Worm (Caenorhabditis elegans): Measurements from ENCODE around the gene sre-1.

The sre-1 gene

DNA sequence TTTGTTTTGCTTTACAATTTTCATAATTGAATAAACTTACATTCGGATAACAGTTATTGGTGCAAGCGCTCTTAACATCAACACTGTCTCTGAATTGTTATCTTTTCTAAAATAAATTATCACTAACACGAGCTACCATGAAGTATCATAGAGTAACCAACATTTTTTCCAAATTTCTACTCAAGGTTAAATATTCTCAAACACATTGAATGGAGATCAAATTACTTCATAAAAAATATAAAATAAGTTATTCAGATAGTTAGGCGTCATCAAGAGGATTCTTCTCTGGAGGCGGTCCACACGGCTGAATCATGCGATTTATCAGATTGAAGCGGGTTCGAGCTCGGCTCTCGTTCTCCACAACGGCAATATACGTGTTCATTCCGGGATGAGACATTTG lies 11.1 kb upstream of the sre-1 start, which contains the start of gene B0495.5:
B0495.5 (minus strand) TSS at position 101 of the 400 bp plus-strand sequence.
- TF ChIP-seq nfya-1 (tag; optimal IDR thresholded peaks at IDR 0.05; ENCODE audit: insufficient read depth) = no peak
- no peak for TF ChIP-seq ama-1 (optimal IDR thresholded peaks at IDR 0.05)
- no peak for TF ChIP-seq elt-3 (tag; optimal IDR thresholded peaks at IDR 0.05)
- no peak for TF ChIP-seq lin-39 (tag; optimal IDR thresholded peaks at IDR 0.05)
- TF ChIP-seq egl-5 (tag; optimal IDR thresholded peaks at IDR 0.05) = no peak
- no peak for TF ChIP-seq nhr-25 (tag; optimal IDR thresholded peaks at IDR 0.05)
- no peak for TF ChIP-seq elt-2 (tag; optimal IDR thresholded peaks at IDR 0.05)
- TF ChIP-seq nhr-77 (tag; optimal IDR thresholded peaks at IDR 0.05) = no peak

DNA sequence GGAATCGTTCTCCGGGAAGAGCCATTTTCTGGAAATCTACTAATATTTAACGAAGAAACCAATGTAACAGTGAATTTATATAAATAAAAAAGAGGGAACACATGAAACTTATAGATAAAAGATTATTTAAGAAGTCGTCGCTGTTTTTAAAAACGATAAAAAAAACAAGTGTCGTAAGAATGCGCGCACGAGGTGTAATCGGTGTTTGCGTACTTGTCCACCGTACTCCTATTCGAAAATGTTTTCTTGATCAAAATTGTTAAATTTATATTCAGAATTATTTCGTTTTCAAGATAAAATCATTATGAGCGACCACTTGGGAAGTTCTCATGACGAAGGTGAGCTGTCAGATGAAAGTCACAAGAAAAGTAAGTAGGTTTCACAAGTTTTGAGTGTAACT lies 10.5 kb upstream of the sre-1 start, which contains the start of the genes moa-2 and cdk-11.1:
moa-2 (minus strand) TSS at position 25 of the 400 bp plus-strand sequence.
cdk-11.1 (plus strand) TSS at position 227 of the 400 bp plus-strand sequence.
- TF ChIP-seq aly-2 (tag; optimal IDR thresholded peaks at IDR 0.05) (no peak), elt-2 (tag; optimal IDR thresholded peaks at IDR 0.05) (peak; percentile 22), pha-4 (tag; optimal IDR thresholded peaks at IDR 0.05) (peak; percentile 56), nfya-1 (tag; optimal IDR thresholded peaks at IDR 0.05; ENCODE audit: insufficient read depth) (peak; percentile 49), nhr-67 (tag; optimal IDR thresholded peaks at IDR 0.05) (no peak)

DNA sequence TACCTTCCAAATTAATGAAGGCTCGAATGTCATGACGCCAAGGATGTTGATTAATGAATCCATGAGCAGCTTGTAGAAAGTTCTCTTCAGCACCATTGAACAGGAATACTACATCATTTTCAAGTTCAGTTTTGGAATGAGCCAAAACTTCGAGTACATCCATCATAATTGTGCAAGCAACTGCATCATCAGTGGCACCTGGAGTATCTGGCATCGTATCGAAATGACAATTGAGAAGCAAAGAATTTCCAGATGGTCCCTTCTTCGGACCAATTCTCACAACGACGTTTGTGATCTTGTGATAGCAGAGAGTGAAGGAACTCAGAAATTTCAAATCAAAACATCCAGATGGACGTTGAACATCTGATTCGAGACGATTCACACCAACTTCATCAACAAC lies 5.1 kb upstream of the sre-1 start:
- TF ChIP-seq hmg-11 (tag; optimal IDR thresholded peaks at IDR 0.05) (no peak), nfya-1 (tag; optimal IDR thresholded peaks at IDR 0.05; ENCODE audit: insufficient read depth) (no peak), R02D3.7 (tag; optimal IDR thresholded peaks at IDR 0.05) (no peak), daf-12 (tag; optimal IDR thresholded peaks at IDR 0.05) (no peak), fkh-2 (tag; optimal IDR thresholded peaks at IDR 0.05) (no peak), mml-1 (tag; optimal IDR thresholded peaks at IDR 0.05) (no peak), unc-62 (GFP tag; optimal IDR thresholded peaks at IDR 0.05) (no peak), nhr-237 (tag; optimal IDR thresholded peaks at IDR 0.05) (no peak), snpc-4 (tag; optimal IDR thresholded peaks at IDR 0.05) (no peak), mdl-1 (tag; optimal IDR thresholded peaks at IDR 0.05) (no peak), lin-15B (tag; optimal IDR thresholded peaks at IDR 0.05) (no peak), ceh-82 (tag; optimal IDR thresholded peaks at IDR 0.05) (no peak), ceh-9 (tag; optimal IDR thresholded peaks at IDR 0.05) (no peak), nhr-76 (tag; optimal IDR thresholded peaks at IDR 0.05) (no peak), egl-27 (tag; optimal IDR thresholded peaks at IDR 0.05) (no peak), nhr-12 (tag; optimal IDR thresholded peaks at IDR 0.05) (no peak), egl-5 (tag; optimal IDR thresholded peaks at IDR 0.05) (no peak), fkh-10 (GFP tag; optimal IDR thresholded peaks at IDR 0.05) (no peak)

DNA sequence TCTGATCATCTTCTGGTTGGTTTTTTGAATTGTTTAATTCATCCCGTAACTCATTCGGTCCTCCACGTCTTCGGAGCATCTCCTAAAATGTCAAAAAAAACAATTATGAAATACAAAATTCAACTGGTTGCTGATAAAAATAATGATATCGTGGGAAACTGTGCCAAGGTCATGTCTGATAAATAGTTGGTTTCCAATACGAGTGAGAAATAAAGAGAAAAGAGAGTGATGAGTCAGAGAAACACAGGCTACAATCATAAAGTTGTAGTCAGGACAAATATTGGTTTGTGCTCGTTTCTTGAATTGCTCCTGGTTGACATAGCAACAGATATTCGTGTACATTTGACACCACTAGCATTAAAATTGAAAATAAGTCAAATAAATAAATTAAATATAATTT lies 4.4 kb upstream of the sre-1 start, which contains the start of gene B0495.7:
B0495.7 (minus strand) TSS at position 82 of the 400 bp plus-strand sequence.
- TF ChIP-seq elt-2 (tag; optimal IDR thresholded peaks at IDR 0.05) = peak; percentile 69
- no peak for TF ChIP-seq sea-2 (GFP tag; optimal IDR thresholded peaks at IDR 0.05)
- no peak for TF ChIP-seq ZK546.5 (tag; optimal IDR thresholded peaks at IDR 0.05)
- no peak for TF ChIP-seq hmg-11 (tag; optimal IDR thresholded peaks at IDR 0.05)
- no peak for TF ChIP-seq egl-27 (tag; optimal IDR thresholded peaks at IDR 0.05)
- no peak for TF ChIP-seq nhr-25 (tag; optimal IDR thresholded peaks at IDR 0.05)
- no peak for TF ChIP-seq fos-1 (tag; optimal IDR thresholded peaks at IDR 0.05)
- peak; percentile 65 for TF ChIP-seq pqm-1 (tag; optimal IDR thresholded peaks at IDR 0.05)
- TF ChIP-seq pha-4 (tag; optimal IDR thresholded peaks at IDR 0.05) = peak; percentile 25
- TF ChIP-seq nhr-23 (tag; optimal IDR thresholded peaks at IDR 0.05) = no peak
- TF ChIP-seq nhr-11 (tag; optimal IDR thresholded peaks at IDR 0.05) = no peak

DNA sequence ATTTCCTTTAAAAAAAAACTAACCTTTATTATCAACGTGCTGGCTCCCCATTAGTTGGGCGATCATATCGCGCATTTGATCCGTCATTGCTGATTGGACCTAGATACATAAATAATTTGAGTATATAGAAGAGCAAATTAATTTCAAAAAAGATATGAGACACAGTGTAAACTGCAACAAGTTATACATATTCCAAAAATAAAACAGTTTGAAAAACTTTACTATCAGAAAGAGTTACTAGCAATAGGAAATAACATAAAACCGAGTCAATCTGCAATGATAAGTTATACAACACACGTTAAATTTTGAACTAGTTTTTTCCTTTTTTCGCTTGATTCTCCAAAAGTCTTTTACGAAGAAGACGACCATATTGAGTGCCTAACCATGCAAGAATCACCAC lies 2.1 kb upstream of the sre-1 start, which contains the start of gene luc-7L:
luc-7L (minus strand) TSS at position 101 of the 400 bp plus-strand sequence.
- TF ChIP-seq nhr-28 (tag; optimal IDR thresholded peaks at IDR 0.05) (no peak), snpc-4 (tag; optimal IDR thresholded peaks at IDR 0.05) (no peak)

DNA sequence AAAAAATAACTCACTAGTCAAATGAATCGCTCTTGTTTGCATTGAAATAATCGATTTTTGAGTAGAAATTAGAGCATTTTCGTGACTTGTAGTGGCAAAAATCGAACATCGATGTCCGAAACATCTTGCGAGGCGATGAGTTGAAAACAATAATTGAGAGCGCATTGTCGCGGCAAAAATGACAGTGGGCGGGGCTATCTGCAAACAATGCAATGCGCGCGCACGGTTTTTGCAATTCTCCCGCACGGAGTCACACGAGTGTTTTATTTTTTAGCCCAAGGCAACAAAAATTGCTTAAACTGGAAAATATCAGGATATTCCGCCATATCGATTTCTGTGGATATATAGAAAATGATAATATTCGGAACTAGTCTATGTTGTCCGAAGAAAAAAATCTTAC lies 964 bp upstream of the sre-1 start, which contains the start of gene B0495.9:
B0495.9 (minus strand) TSS at position 171 of the 400 bp plus-strand sequence.
- TF ChIP-seq fkh-2 (tag; optimal IDR thresholded peaks at IDR 0.05) (no peak), ZK546.5 (tag; optimal IDR thresholded peaks at IDR 0.05) (no peak), egl-5 (tag; optimal IDR thresholded peaks at IDR 0.05) (no peak), mml-1 (tag; optimal IDR thresholded peaks at IDR 0.05) (no peak), ceh-16 (tag; optimal IDR thresholded peaks at IDR 0.05) (no peak), nhr-43 (tag; optimal IDR thresholded peaks at IDR 0.05; ENCODE audit: poor library complexity, severe bottlenecking) (peak; percentile 73), lin-39 (tag; optimal IDR thresholded peaks at IDR 0.05) (peak; percentile 70), egl-27 (tag; optimal IDR thresholded peaks at IDR 0.05) (no peak), nhr-23 (tag; optimal IDR thresholded peaks at IDR 0.05) (no peak), mdl-1 (tag; optimal IDR thresholded peaks at IDR 0.05) (no peak), elt-2 (tag; optimal IDR thresholded peaks at IDR 0.05) (peak; percentile 35), ceh-82 (tag; optimal IDR thresholded peaks at IDR 0.05) (peak; percentile 27), elt-3 (tag; optimal IDR thresholded peaks at IDR 0.05) (no peak), jun-1 (tag; optimal IDR thresholded peaks at IDR 0.05) (no peak), pha-4 (tag; optimal IDR thresholded peaks at IDR 0.05) (no peak), nhr-77 (tag; optimal IDR thresholded peaks at IDR 0.05) (no peak), tbx-2 (tag; optimal IDR thresholded peaks at IDR 0.05) (no peak), skn-1 (tag; optimal IDR thresholded peaks at IDR 0.05) (no peak), eor-1 (tag; optimal IDR thresholded peaks at IDR 0.05) (no peak), unc-62 (GFP tag; optimal IDR thresholded peaks at IDR 0.05) (no peak), daf-12 (tag; optimal IDR thresholded peaks at IDR 0.05) (no peak), R02D3.7 (tag; optimal IDR thresholded peaks at IDR 0.05) (peak; percentile 29), lin-15B (tag; optimal IDR thresholded peaks at IDR 0.05) (no peak), unc-39 (tag; optimal IDR thresholded peaks at IDR 0.05) (no peak), ceh-9 (tag; optimal IDR thresholded peaks at IDR 0.05) (no peak)
